Worm (Caenorhabditis elegans) whole organism, midembryonic: Measurements from ENCODE around the gene snpc-1.1.

Experiments
- T22C8.4 ChIP-seq: fragments of 200-800 bp; sonication (Bioruptor generic); IDR thresholded peaks from 2 replicates; pipeline ENCODE4 v1.3.6; 2022; ENCODE audit warnings: missing genetic modification characterization, missing compliant biosample characterization
- cog-1 ChIP-seq: sonication (generic microtip); optimal IDR thresholded peaks from 2 replicates; lab custom pipeline; 2016; ENCODE audit warnings: missing genetic modification characterization, missing compliant biosample characterization
- flt-1 ChIP-seq: fragments of 200-800 bp; sonication (Bioruptor generic); IDR thresholded peaks from 2 replicates; pipeline ENCODE4 v1.3.6; 2022; ENCODE audit warnings: missing genetic modification characterization, missing compliant biosample characterization
- med-1 ChIP-seq: sonication (generic microtip); optimal IDR thresholded peaks from 2 replicates; lab custom pipeline; 2017; ENCODE audit warnings: missing genetic modification characterization, mild to moderate bottlenecking, missing compliant biosample characterization, antibody characterized with exemption, missing genetic modification reagents; ENCODE audit not compliant: insufficient read depth
- ref-1 ChIP-seq: fragments of 200-800 bp; sonication (Bioruptor generic); conservative IDR thresholded peaks from 2 replicates; pipeline ENCODE4 v1.3.6; 2022; ENCODE audit warnings: missing genetic modification reagents, missing genetic modification characterization, missing compliant biosample characterization
- tab-1 ChIP-seq: fragments of 200-800 bp; sonication (Bioruptor generic); IDR thresholded peaks from 2 replicates; pipeline ENCODE4 v1.3.6; 2022; ENCODE audit warnings: missing genetic modification characterization, missing compliant biosample characterization
- ztf-23 ChIP-seq: fragments of 200-800 bp; sonication (Bioruptor generic); IDR thresholded peaks from 2 replicates; pipeline ENCODE4 v1.3.6; 2022; ENCODE audit warnings: missing genetic modification reagents, missing genetic modification characterization, missing compliant biosample characterization
- ztf-29 ChIP-seq: fragments of 200-800 bp; sonication (Bioruptor generic); IDR thresholded peaks from 2 replicates; pipeline ENCODE4 v1.3.6; 2022; ENCODE audit warnings: missing genetic modification reagents, missing genetic modification characterization, missing compliant biosample characterization

DNA sequence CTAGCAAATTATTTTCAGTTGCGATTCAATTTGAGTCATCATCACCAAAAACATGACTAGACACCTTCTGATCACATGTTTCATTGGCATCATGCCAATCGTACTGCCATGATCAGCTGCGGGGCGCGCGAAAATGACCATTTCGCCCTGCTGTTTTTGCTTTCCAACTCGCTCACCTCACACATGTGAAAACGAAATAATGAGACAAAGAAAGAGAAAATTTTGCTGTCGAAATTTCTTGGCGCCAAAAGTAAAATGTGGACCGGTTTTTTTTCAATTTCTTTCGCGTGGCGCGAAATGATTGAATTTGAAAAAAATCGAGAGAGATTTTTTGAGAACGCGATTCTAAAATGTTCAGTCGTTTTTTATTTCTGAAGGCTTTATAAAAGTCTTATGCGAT, 25.8 kb upstream of the snpc-1.1 start:
- no peak for TF ChIP-seq tab-1 (GFP tag; lab: Robert Waterston, UW)
- no peak for TF ChIP-seq cog-1 (tag; lab: Kevin White, UChicago)
- no peak for TF ChIP-seq ztf-29 (GFP tag; lab: Robert Waterston, UW)
- no peak for TF ChIP-seq flt-1
- TF ChIP-seq med-1 (GFP tag; lab: Kevin White, UChicago), result no peak
- no peak for TF ChIP-seq T22C8.4 (GFP tag; lab: Robert Waterston, UW)
- no peak for TF ChIP-seq ztf-23 (GFP tag; lab: Robert Waterston, UW)
- no peak for TF ChIP-seq ref-1 (GFP tag; lab: Robert Waterston, UW)
